Fruit fly (Drosophila melanogaster) whole organism, adult: ENCODE measurements around the gene CG14270.

Experiments
- CG11617 ChIP-seq: fragments of 200-800 bp; sonication (Bioruptor generic); optimal IDR thresholded peaks from 2 replicates; lab custom pipeline; 2017; ENCODE audit warnings: mild to moderate bottlenecking, missing biosample characterization, missing genetic modification reagents, missing genetic modification characterization
- CG12768 ChIP-seq: fragments of 200-800 bp; sonication (Bioruptor generic); optimal IDR thresholded peaks from 2 replicates; lab custom pipeline; 2017; ENCODE audit warnings: missing biosample characterization, missing genetic modification characterization, mild to moderate bottlenecking, moderate library complexity, missing genetic modification reagents
- CG14711 ChIP-seq: fragments of 200-800 bp; sonication (Bioruptor generic); optimal IDR thresholded peaks from 2 replicates; lab custom pipeline; 2018; ENCODE audit warnings: missing biosample characterization, mild to moderate bottlenecking, missing genetic modification characterization, moderate library complexity
- CG1620 ChIP-seq: fragments of 200-800 bp; sonication (Bioruptor generic); optimal IDR thresholded peaks from 2 replicates; lab custom pipeline; 2016; ENCODE audit warnings: missing biosample characterization, missing genetic modification characterization
- CG33017 ChIP-seq: fragments of 200-800 bp; sonication (Bioruptor generic); optimal IDR thresholded peaks from 2 replicates; lab custom pipeline; 2018; ENCODE audit warnings: missing biosample characterization, mild to moderate bottlenecking, missing genetic modification characterization, moderate library complexity
- CG5204 ChIP-seq: fragments of 200-800 bp; sonication (Bioruptor generic); optimal IDR thresholded peaks from 2 replicates; lab custom pipeline; 2016; ENCODE audit warnings: missing biosample characterization, missing genetic modification characterization
- CG7045 ChIP-seq: fragments of 200-800 bp; sonication (Bioruptor generic); optimal IDR thresholded peaks from 2 replicates; lab custom pipeline; 2017; ENCODE audit warnings: missing biosample characterization, mild to moderate bottlenecking, missing genetic modification characterization
- CG7101 ChIP-seq: fragments of 200-800 bp; sonication (Bioruptor generic); optimal IDR thresholded peaks from 2 replicates; lab custom pipeline; 2018; ENCODE audit warnings: missing biosample characterization, mild to moderate bottlenecking, missing genetic modification characterization, moderate library complexity
- Clk ChIP-seq: fragments of 200-800 bp; sonication (Bioruptor generic); optimal IDR thresholded peaks from 2 replicates; lab custom pipeline; 2017; ENCODE audit warnings: missing biosample characterization, missing genetic modification characterization
- Crg-1 ChIP-seq: fragments of 200-800 bp; sonication (Bioruptor generic); optimal IDR thresholded peaks from 2 replicates; lab custom pipeline; 2016; ENCODE audit warnings: missing biosample characterization, missing genetic modification characterization
- Hr96 ChIP-seq: fragments of 200-800 bp; sonication (Bioruptor generic); optimal IDR thresholded peaks from 2 replicates; lab custom pipeline; 2016; ENCODE audit warnings: missing biosample characterization, missing genetic modification characterization
- Mnt ChIP-seq: fragments of 200-800 bp; sonication (Bioruptor generic); optimal IDR thresholded peaks from 2 replicates; lab custom pipeline; 2016; ENCODE audit warnings: missing biosample characterization, mild to moderate bottlenecking, missing genetic modification characterization
- bab1 ChIP-seq: fragments of 200-800 bp; sonication (Bioruptor generic); optimal IDR thresholded peaks from 3 replicates; lab custom pipeline; 2019; ENCODE audit warnings: missing biosample characterization, mild to moderate bottlenecking, missing genetic modification characterization, moderate library complexity
- cic ChIP-seq: fragments of 200-800 bp; sonication (Bioruptor generic); optimal IDR thresholded peaks from 2 replicates; lab custom pipeline; 2017; ENCODE audit warnings: missing biosample characterization, mild to moderate bottlenecking, missing genetic modification characterization, moderate library complexity
- cnc ChIP-seq, 2 experiments: fragments of >200 bp; optimal IDR thresholded peaks; 2 replicates each; lab custom pipeline; 2017
- kay ChIP-seq: fragments of 200-800 bp; sonication (Bioruptor generic); peaks from one replicate; lab custom pipeline; 2016; ENCODE audit warnings: missing biosample characterization, missing genetic modification characterization, borderline replicate concordance
- ovo ChIP-seq: fragments of 200-800 bp; sonication (Bioruptor generic); optimal IDR thresholded peaks from 2 replicates; lab custom pipeline; 2016; ENCODE audit warnings: missing biosample characterization, missing genetic modification characterization
- pad ChIP-seq: fragments of 200-800 bp; sonication (Bioruptor generic); optimal IDR thresholded peaks from 3 replicates; lab custom pipeline; 2017; ENCODE audit warnings: missing biosample characterization, missing genetic modification characterization, mild to moderate bottlenecking, moderate library complexity, missing genetic modification reagents
- tj ChIP-seq: fragments of 200-800 bp; sonication (Bioruptor generic); optimal IDR thresholded peaks from 3 replicates; lab custom pipeline; 2017; ENCODE audit warnings: missing biosample characterization, mild to moderate bottlenecking, missing genetic modification characterization, moderate library complexity
- toe ChIP-seq: fragments of 200-800 bp; sonication (Bioruptor generic); optimal IDR thresholded peaks from 2 replicates; lab custom pipeline; 2016; ENCODE audit warnings: missing biosample characterization, missing genetic modification characterization

The CG14270 gene

dm6 chrX:3482119-3483014, 2.8 kb downstream of the CG14270 start, which contains the start of the genes CG10804 and CG10802:
CG10804 (minus strand) TSS chrX:3482322.
CG10802 (plus strand) TSS chrX:3482965.
- no peak for TF ChIP-seq CG7045 (GFP tag; lab: Kevin White, UChicago)
- peak; percentile 32 for TF ChIP-seq CG33017
- TF ChIP-seq Crg-1 (GFP tag; lab: Kevin White, UChicago): peak; percentile 75
- TF ChIP-seq Hr96 (GFP tag; lab: Kevin White, UChicago): no peak
- peak; percentile 85 for TF ChIP-seq ovo (GFP tag; lab: Kevin White, UChicago)
- peak; percentile 89 for TF ChIP-seq tj (GFP tag; lab: Kevin White, UChicago)
- peak; percentile 69 for TF ChIP-seq Mnt (GFP tag; lab: Kevin White, UChicago)
- TF ChIP-seq CG11617 (GFP tag; lab: Kevin White, UChicago): peak; percentile 57
- TF ChIP-seq CG5204: peak; percentile 80
- TF ChIP-seq CG1620 (GFP tag; lab: Kevin White, UChicago): peak; percentile 91
- peak; percentile 19 for TF ChIP-seq Clk (GFP tag; lab: Kevin White, UChicago)
- peak; percentile 76 for TF ChIP-seq toe
- TF ChIP-seq cnc (optimal IDR thresholded peaks at IDR 0.05; lab: Kevin White, UChicago): no peak
- peak; percentile 73 for TF ChIP-seq CG7101 (tag; lab: Kevin White, UChicago)
- TF ChIP-seq pad (GFP tag; lab: Kevin White, UChicago): peak; percentile 37
- TF ChIP-seq CG12768 (GFP tag; lab: Kevin White, UChicago): peak; percentile 39
- TF ChIP-seq bab1 (GFP tag; lab: Kevin White, UChicago): peak; percentile 91
- peak; percentile 73 for TF ChIP-seq CG14711 (tag; lab: Kevin White, UChicago)
- no peak for TF ChIP-seq kay
- TF ChIP-seq cic (GFP tag; lab: Kevin White, UChicago): no peak

DNA sequence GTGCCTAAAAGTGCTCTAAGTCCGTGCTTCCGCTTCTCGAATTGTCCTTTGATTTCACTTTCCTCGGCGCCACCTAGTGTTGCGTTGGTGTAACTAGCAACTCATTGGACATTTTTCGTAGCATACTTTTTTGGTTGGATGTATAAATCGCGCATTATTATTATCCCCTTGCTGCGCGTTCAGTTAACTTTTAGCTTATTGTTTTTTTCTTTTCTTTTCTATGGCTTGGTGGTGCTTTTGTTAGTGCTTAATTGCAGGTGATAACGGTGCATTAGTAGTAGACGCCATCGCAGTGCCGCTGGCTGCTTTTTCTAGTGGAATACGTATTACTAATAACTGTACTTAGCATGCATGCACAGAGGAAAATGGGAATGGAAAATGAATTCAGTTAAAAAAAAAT, 4.1 kb downstream of the CG14270 start:
- peak; percentile 76 for TF ChIP-seq pad (GFP tag; lab: Kevin White, UChicago)
- peak; percentile 56 for TF ChIP-seq CG33017
- peak; percentile 72 for TF ChIP-seq ovo (GFP tag; lab: Kevin White, UChicago)
- TF ChIP-seq CG7101 (tag; lab: Kevin White, UChicago): peak; percentile 37
- no peak for TF ChIP-seq CG5204
- TF ChIP-seq Clk (GFP tag; lab: Kevin White, UChicago): no peak
- no peak for TF ChIP-seq CG7045 (GFP tag; lab: Kevin White, UChicago)
- peak; percentile 16 for TF ChIP-seq Mnt (GFP tag; lab: Kevin White, UChicago)
- TF ChIP-seq Crg-1 (GFP tag; lab: Kevin White, UChicago): peak; percentile 9
- TF ChIP-seq bab1 (GFP tag; lab: Kevin White, UChicago): peak; percentile 37
- TF ChIP-seq CG11617 (GFP tag; lab: Kevin White, UChicago): peak; percentile 22
- peak; percentile 19 for TF ChIP-seq toe
- TF ChIP-seq cic (GFP tag; lab: Kevin White, UChicago): peak; percentile 67
- no peak for TF ChIP-seq kay
- TF ChIP-seq CG12768 (GFP tag; lab: Kevin White, UChicago): peak; percentile 8
- TF ChIP-seq CG1620 (GFP tag; lab: Kevin White, UChicago): no peak
- peak; percentile 40 for TF ChIP-seq Hr96 (GFP tag; lab: Kevin White, UChicago)
- no peak for TF ChIP-seq cnc (optimal IDR thresholded peaks at IDR 0.05; lab: Kevin White, UChicago)
- TF ChIP-seq CG14711 (tag; lab: Kevin White, UChicago): peak; percentile 31
- peak; percentile 40 for TF ChIP-seq tj (GFP tag; lab: Kevin White, UChicago)

- TF ChIP-seq Hr96 (GFP tag; lab: Kevin White, UChicago): no peak
- no peak for TF ChIP-seq bab1 (GFP tag; lab: Kevin White, UChicago)
- TF ChIP-seq CG1620 (GFP tag; lab: Kevin White, UChicago): no peak
- TF ChIP-seq toe: no peak
- no peak for TF ChIP-seq CG12768 (GFP tag; lab: Kevin White, UChicago)
- TF ChIP-seq CG33017: no peak
- no peak for TF ChIP-seq CG5204
- TF ChIP-seq CG14711 (tag; lab: Kevin White, UChicago): no peak
- no peak for TF ChIP-seq Clk (GFP tag; lab: Kevin White, UChicago)
- no peak for TF ChIP-seq Crg-1 (GFP tag; lab: Kevin White, UChicago)
- TF ChIP-seq kay: no peak
- TF ChIP-seq tj (GFP tag; lab: Kevin White, UChicago): no peak
- TF ChIP-seq ovo (GFP tag; lab: Kevin White, UChicago): no peak
- no peak for TF ChIP-seq CG11617 (GFP tag; lab: Kevin White, UChicago)
- TF ChIP-seq cic (GFP tag; lab: Kevin White, UChicago): no peak
- TF ChIP-seq Mnt (GFP tag; lab: Kevin White, UChicago): no peak
- TF ChIP-seq CG7101 (tag; lab: Kevin White, UChicago): no peak
- TF ChIP-seq cnc (optimal IDR thresholded peaks at IDR 0.05; lab: Kevin White, UChicago): no peak
These were observed 9.2 kb downstream of the CG14270 start for dm6 chrX:3476009-3476408.

DNA sequence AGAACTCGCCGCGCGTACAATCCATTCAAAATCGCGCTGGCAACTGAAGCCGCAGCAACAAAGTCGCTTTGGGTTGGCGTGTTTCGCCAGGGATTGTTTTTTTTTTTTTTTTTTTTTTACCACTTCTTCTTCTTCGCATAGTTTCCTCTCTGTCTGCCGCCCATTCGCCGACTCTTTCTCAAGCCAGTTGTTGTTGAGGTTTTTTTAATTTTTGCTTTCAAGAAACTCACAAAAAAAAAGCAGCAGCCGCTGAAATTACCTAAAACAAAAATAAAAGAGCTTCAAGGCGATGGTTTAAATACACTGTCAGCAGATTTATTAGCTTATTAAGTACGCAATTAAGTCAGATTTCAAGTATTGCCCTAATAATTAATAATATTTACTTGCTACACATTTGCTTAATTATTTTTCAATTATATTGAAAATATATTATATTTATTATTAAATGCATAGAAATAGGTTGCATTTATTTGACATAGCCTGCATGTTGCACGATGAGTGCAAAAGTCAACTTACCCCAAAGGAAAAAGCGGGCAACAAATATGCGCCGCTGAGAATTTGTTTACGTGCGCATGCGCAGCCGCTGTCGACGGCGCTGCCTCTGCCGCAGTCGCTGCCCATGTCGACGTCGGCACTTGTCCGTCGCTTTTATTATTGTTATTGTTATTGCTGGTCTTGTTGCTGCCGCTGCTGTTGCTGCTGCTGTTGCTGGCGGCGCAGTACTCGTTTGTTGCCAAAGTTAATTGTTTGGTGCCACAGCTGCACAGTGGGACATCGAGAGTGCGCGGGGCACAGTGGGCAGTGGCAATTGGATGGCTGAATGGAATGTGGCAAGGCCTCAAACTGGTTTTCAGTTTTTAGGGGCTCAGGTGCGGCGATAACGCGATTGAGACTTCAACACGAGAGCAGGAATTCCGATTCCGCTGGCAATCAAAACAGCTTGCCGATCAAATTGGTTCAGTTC, 10.4 kb downstream of the CG14270 start, which contains the start of gene CG12206:
Gene CG12206 (minus strand): TSS at position 49 of the 964 bp plus-strand sequence.
- TF ChIP-seq cic (GFP tag; lab: Kevin White, UChicago) (no peak), CG14711 (tag; lab: Kevin White, UChicago) (no peak), Crg-1 (GFP tag; lab: Kevin White, UChicago) (no peak), pad (GFP tag; lab: Kevin White, UChicago) (no peak), Mnt (GFP tag; lab: Kevin White, UChicago) (no peak), CG11617 (GFP tag; lab: Kevin White, UChicago) (peak; percentile 13), Clk (GFP tag; lab: Kevin White, UChicago) (no peak), CG7045 (GFP tag; lab: Kevin White, UChicago) (no peak), tj (GFP tag; lab: Kevin White, UChicago) (peak; percentile 90), CG12768 (GFP tag; lab: Kevin White, UChicago) (no peak), CG7101 (tag; lab: Kevin White, UChicago) (no peak)
